Worm (Caenorhabditis elegans) whole organism, midembryonic: Measurements from ENCODE around the gene irld-34.

Source experiments
- T22C8.4 ChIP-seq: fragments of 200-800 bp; sonication (Bioruptor generic); IDR thresholded peaks from 2 replicates; pipeline ENCODE4 v1.3.6; 2022; ENCODE audit warnings: missing genetic modification characterization, missing compliant biosample characterization
- flt-1 ChIP-seq: fragments of 200-800 bp; sonication (Bioruptor generic); IDR thresholded peaks from 2 replicates; pipeline ENCODE4 v1.3.6; 2022; ENCODE audit warnings: missing genetic modification characterization, missing compliant biosample characterization
- klf-2 ChIP-seq: fragments of 200-800 bp; sonication (Bioruptor generic); conservative IDR thresholded peaks from 2 replicates; pipeline ENCODE4 v1.3.6; 2022; ENCODE audit warnings: missing genetic modification reagents, missing genetic modification characterization, missing compliant biosample characterization
- med-1 ChIP-seq: sonication (generic microtip); optimal IDR thresholded peaks from 2 replicates; lab custom pipeline; 2017; ENCODE audit warnings: missing genetic modification characterization, mild to moderate bottlenecking, missing compliant biosample characterization, antibody characterized with exemption, missing genetic modification reagents; ENCODE audit not compliant: insufficient read depth
- tab-1 ChIP-seq: fragments of 200-800 bp; sonication (Bioruptor generic); IDR thresholded peaks from 2 replicates; pipeline ENCODE4 v1.3.6; 2022; ENCODE audit warnings: missing genetic modification characterization, missing compliant biosample characterization
- ztf-23 ChIP-seq: fragments of 200-800 bp; sonication (Bioruptor generic); IDR thresholded peaks from 2 replicates; pipeline ENCODE4 v1.3.6; 2022; ENCODE audit warnings: missing genetic modification reagents, missing genetic modification characterization, missing compliant biosample characterization
- ztf-29 ChIP-seq: fragments of 200-800 bp; sonication (Bioruptor generic); IDR thresholded peaks from 2 replicates; pipeline ENCODE4 v1.3.6; 2022; ENCODE audit warnings: missing genetic modification reagents, missing genetic modification characterization, missing compliant biosample characterization

DNA sequence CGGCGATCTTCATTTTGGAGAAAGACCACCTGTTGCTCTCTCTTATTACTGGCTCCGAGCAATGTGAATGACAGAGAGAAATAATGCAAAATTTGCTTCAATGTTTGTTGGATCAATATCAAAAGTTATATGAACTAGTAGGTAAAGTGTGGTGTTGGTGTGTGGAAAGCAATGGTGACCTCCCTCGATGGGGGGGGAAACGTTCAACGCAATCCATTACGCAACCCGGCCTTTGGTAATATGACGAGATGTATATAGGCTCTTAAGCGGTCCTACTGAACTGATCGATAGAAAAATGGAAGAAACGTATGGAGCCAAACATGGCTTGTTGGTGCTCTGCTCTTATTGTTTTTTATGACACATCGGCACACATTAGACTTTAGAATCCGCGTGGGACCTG, 45.1 kb upstream of the irld-34 start:
- TF ChIP-seq flt-1 (GFP tag; lab: Robert Waterston, UW) (no peak), med-1 (GFP tag; lab: Kevin White, UChicago) (no peak), T22C8.4 (GFP tag; lab: Robert Waterston, UW) (no peak; the same call in 1 of the 2 replicates), klf-2 (GFP tag; lab: Robert Waterston, UW) (no peak), tab-1 (no peak), ztf-29 (GFP tag; lab: Robert Waterston, UW) (no peak), ztf-23 (GFP tag; lab: Robert Waterston, UW) (no peak)
